Fruit fly (Drosophila melanogaster) whole organism, prepupa: Measurements from ENCODE around the gene Hrd3.

ENCODE experiments used
- CG10669 ChIP-seq: fragments of 200-800 bp; sonication (Bioruptor generic); optimal IDR thresholded peaks from 3 replicates; lab custom pipeline; 2018; ENCODE audit warnings: missing biosample characterization, mild to moderate bottlenecking, missing genetic modification characterization, moderate library complexity
- CG11294 ChIP-seq: fragments of 200-800 bp; sonication (Bioruptor generic); IDR thresholded peaks from 2 replicates; pipeline ENCODE4 v1.3.6; 2022; ENCODE audit warnings: missing biosample characterization, missing genetic modification characterization
- CG15336 ChIP-seq: fragments of 200-800 bp; sonication (Bioruptor generic); IDR thresholded peaks from 2 replicates; pipeline ENCODE4 v1.3.6; 2022; ENCODE audit warnings: missing biosample characterization, missing genetic modification characterization
- CG32006 ChIP-seq: fragments of 200-800 bp; sonication (Bioruptor generic); optimal IDR thresholded peaks from 3 replicates; lab custom pipeline; 2017; ENCODE audit warnings: missing biosample characterization, mild to moderate bottlenecking, missing genetic modification characterization
- CG3919 ChIP-seq: fragments of 200-800 bp; sonication (Bioruptor generic); optimal IDR thresholded peaks from 3 replicates; lab custom pipeline; 2016; ENCODE audit warnings: missing biosample characterization, missing genetic modification characterization
- CG6163 ChIP-seq: fragments of 200-800 bp; sonication (Bioruptor generic); IDR thresholded peaks from 3 replicates; pipeline ENCODE4 v1.3.6; 2022; ENCODE audit warnings: missing biosample characterization, missing genetic modification characterization
- CG6276 ChIP-seq: fragments of 200-800 bp; sonication (Bioruptor generic); optimal IDR thresholded peaks from 2 replicates; lab custom pipeline; 2017; ENCODE audit warnings: missing biosample characterization, mild to moderate bottlenecking, missing genetic modification characterization
- CG6792 ChIP-seq: fragments of 200-800 bp; sonication (Bioruptor generic); optimal IDR thresholded peaks from 3 replicates; lab custom pipeline; 2016; ENCODE audit warnings: missing biosample characterization, missing genetic modification characterization
- CG6854 ChIP-seq: fragments of 200-800 bp; sonication (Bioruptor generic); optimal IDR thresholded peaks from 2 replicates; lab custom pipeline; 2017; ENCODE audit warnings: missing biosample characterization, mild to moderate bottlenecking, missing genetic modification characterization
- CG7368 ChIP-seq: fragments of 200-800 bp; sonication (Bioruptor generic); optimal IDR thresholded peaks from 3 replicates; lab custom pipeline; 2016; ENCODE audit warnings: missing biosample characterization, missing genetic modification characterization
- CG8632 ChIP-seq: fragments of 200-800 bp; sonication (Bioruptor generic); optimal IDR thresholded peaks from 3 replicates; lab custom pipeline; 2016; ENCODE audit warnings: missing biosample characterization, missing genetic modification characterization
- CG9139 ChIP-seq: fragments of 200-800 bp; sonication (Bioruptor generic); optimal IDR thresholded peaks from 3 replicates; lab custom pipeline; 2017; ENCODE audit warnings: missing biosample characterization, mild to moderate bottlenecking, missing genetic modification characterization
- Eip75B ChIP-seq: fragments of 200-800 bp; sonication (Bioruptor generic); optimal IDR thresholded peaks from 3 replicates; lab custom pipeline; 2016; ENCODE audit warnings: missing biosample characterization, missing genetic modification characterization
- Eip93F ChIP-seq: fragments of 200-800 bp; sonication (Bioruptor generic); optimal IDR thresholded peaks from 2 replicates; lab custom pipeline; 2016; ENCODE audit warnings: missing biosample characterization, mild to moderate bottlenecking, missing genetic modification characterization
- Gug ChIP-seq: fragments of 200-800 bp; sonication (Bioruptor generic); IDR thresholded peaks from 2 replicates; pipeline ENCODE4 v1.3.6; 2022; ENCODE audit warnings: missing biosample characterization, missing genetic modification characterization
- Hr38 ChIP-seq: sonication (Bioruptor generic); optimal IDR thresholded peaks from 2 replicates; lab custom pipeline; 2016; ENCODE audit warnings: missing biosample characterization, missing genetic modification characterization
- Met ChIP-seq: fragments of 200-800 bp; sonication (Bioruptor generic); optimal IDR thresholded peaks from 3 replicates; lab custom pipeline; 2016; ENCODE audit warnings: missing biosample characterization, missing genetic modification characterization
- achi ChIP-seq: fragments of 200-800 bp; sonication (Bioruptor generic); optimal IDR thresholded peaks from 3 replicates; lab custom pipeline; 2016; ENCODE audit warnings: missing biosample characterization, missing genetic modification characterization
- cyc ChIP-seq: fragments of 200-800 bp; sonication (Bioruptor generic); optimal IDR thresholded peaks from 3 replicates; lab custom pipeline; 2016; ENCODE audit warnings: missing biosample characterization, missing genetic modification characterization
- eg ChIP-seq: fragments of 200-800 bp; sonication (Bioruptor generic); IDR thresholded peaks from 3 replicates; pipeline ENCODE4 v1.3.6; 2022; ENCODE audit warnings: missing biosample characterization, missing genetic modification characterization
- esn ChIP-seq: fragments of 200-800 bp; sonication (Bioruptor generic); optimal IDR thresholded peaks from 2 replicates; lab custom pipeline; 2016; ENCODE audit warnings: missing biosample characterization, mild to moderate bottlenecking, missing genetic modification characterization, moderate library complexity
- fd59A ChIP-seq: fragments of 200-800 bp; sonication (Bioruptor generic); optimal IDR thresholded peaks from 2 replicates; lab custom pipeline; 2017; ENCODE audit warnings: missing biosample characterization, mild to moderate bottlenecking, missing genetic modification characterization, missing genetic modification reagents
- net ChIP-seq: fragments of 200-800 bp; sonication (Bioruptor generic); optimal IDR thresholded peaks from 3 replicates; lab custom pipeline; 2016; ENCODE audit warnings: missing biosample characterization, missing genetic modification characterization
- spab ChIP-seq: fragments of 200-800 bp; sonication (Bioruptor generic); optimal IDR thresholded peaks from 2 replicates; lab custom pipeline; 2017; ENCODE audit warnings: missing biosample characterization, mild to moderate bottlenecking, missing genetic modification characterization, missing genetic modification reagents
- svp ChIP-seq: fragments of 200-800 bp; sonication (Bioruptor generic); peaks from one replicate; lab custom pipeline; 2016; ENCODE audit warnings: missing biosample characterization, missing genetic modification characterization
- topi ChIP-seq: fragments of 200-800 bp; sonication (Bioruptor generic); optimal IDR thresholded peaks from 3 replicates; lab custom pipeline; 2016; ENCODE audit warnings: missing biosample characterization, missing genetic modification characterization

The Hrd3 gene

DNA sequence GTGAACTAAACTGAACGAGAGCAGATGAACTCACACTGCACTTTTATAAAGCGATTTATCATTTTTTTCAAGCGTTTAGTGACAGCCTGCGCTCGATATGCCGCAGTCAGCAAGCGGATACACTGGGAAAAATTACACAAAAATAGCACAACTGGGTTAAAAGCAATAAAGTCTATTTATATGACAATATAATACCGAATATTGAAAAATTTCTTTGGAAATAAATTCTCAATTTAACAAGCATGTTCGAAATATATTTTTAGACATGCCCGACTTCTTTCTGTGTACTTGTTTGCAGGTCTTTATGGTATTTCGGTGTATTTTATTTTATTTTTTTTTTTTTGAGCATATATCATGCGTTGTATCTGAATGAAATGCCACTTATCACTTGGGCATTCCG, 44.5 kb downstream of the Hrd3 start (continued):
- TF ChIP-seq CG8632 (GFP tag; lab: Kevin White, UChicago), result peak; percentile 77
- TF ChIP-seq CG3919, result peak; percentile 69
- TF ChIP-seq CG9139 (GFP tag; lab: Kevin White, UChicago), result peak; percentile 52
- peak; percentile 88 for TF ChIP-seq topi
- TF ChIP-seq Gug (GFP tag; lab: Robert Waterston, UW), result peak; percentile 56
- no peak for TF ChIP-seq CG6276 (GFP tag; lab: Kevin White, UChicago)
- peak; percentile 63 for TF ChIP-seq spab (GFP tag; lab: Kevin White, UChicago)
- TF ChIP-seq CG10669 (GFP tag; lab: Kevin White, UChicago), result peak; percentile 66
- peak; percentile 74 for TF ChIP-seq cyc (GFP tag; lab: Kevin White, UChicago)
- TF ChIP-seq eg (GFP tag; lab: Robert Waterston, UW), result peak; percentile 56
- peak; percentile 85 for TF ChIP-seq Eip75B (GFP tag; lab: Kevin White, UChicago)
- peak; percentile 79 for TF ChIP-seq achi (GFP tag; lab: Kevin White, UChicago)
- peak; percentile 38 for TF ChIP-seq CG6854
- TF ChIP-seq esn (GFP tag; lab: Kevin White, UChicago), result peak; percentile 93

DNA sequence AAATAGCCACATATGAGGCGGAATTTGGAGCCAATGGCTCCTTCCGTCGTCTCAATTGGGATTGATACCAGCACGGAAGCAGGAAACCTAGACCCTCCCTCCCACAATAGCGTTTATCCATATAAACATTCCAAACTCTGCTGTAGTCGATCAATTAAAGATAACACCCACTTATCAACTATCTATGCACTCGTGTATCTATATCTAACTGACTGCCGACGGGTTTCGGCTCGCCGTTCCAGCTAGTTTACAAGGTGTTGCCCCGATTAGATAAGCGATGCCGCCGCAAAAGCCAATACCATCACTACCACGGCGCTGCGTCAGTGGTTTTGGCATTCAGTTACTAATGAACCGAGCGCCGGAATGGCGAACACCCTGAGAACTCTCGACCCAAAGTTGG, 47.2 kb downstream of the Hrd3 start, which contains the start of gene CG10300:
Gene CG10300 (plus strand): TSS at position 333 of the 400 bp plus-strand sequence.
- no peak for TF ChIP-seq CG15336 (GFP tag; lab: Robert Waterston, UW)
- no peak for TF ChIP-seq Hr38
- peak; percentile 41 for TF ChIP-seq svp
- TF ChIP-seq, all 60 proteins: peak for 1

dm6 chr3R:23709508-23710208, 48.7 kb downstream of the Hrd3 start, which contains the start of gene CG10301:
Gene CG10301, plus strand, starts transcription at chr3R:23710158.
- TF ChIP-seq svp (peak; percentile 54), CG6163 (0 out of 3 replicates have a peak, but pooled peaks have one; percentile 16), fd59A (GFP tag; lab: Kevin White, UChicago) (no peak), net (no peak), CG6792 (GFP tag; lab: Kevin White, UChicago) (no peak), CG6854 (no peak), CG8632 (GFP tag; lab: Kevin White, UChicago) (no peak), CG7368 (GFP tag; lab: Kevin White, UChicago) (no peak), Met (GFP tag; lab: Kevin White, UChicago) (no peak), CG10669 (GFP tag; lab: Kevin White, UChicago) (no peak), CG11294 (no peak), Eip93F (no peak), esn (GFP tag; lab: Kevin White, UChicago) (no peak), CG32006 (GFP tag; lab: Kevin White, UChicago) (no peak)
- TF ChIP-seq, all 60 proteins: peak for 2
